Worm (Caenorhabditis elegans) whole organism, L4/young adult: ENCODE measurements around the gene ZK354.8.

Experiments
- dao-5 ChIP-seq: sonication (generic microtip); optimal IDR thresholded peaks from 2 replicates; lab custom pipeline; 2016; ENCODE audit warnings: missing genotype, missing genetic modification characterization, moderate library complexity, missing compliant biosample characterization
- him-1 ChIP-seq: sonication (generic microtip); optimal IDR thresholded peaks from 2 replicates; lab custom pipeline; 2016; ENCODE audit warnings: missing genotype, missing genetic modification reagents, missing genetic modification characterization, missing compliant biosample characterization

ce11 chrIV:5281457-5281856, 24.5 kb downstream of the ZK354.8 start:
- TF ChIP-seq dao-5 (no peak), him-1 (tag; lab: Kevin White, UChicago) (no peak)
